Worm (Caenorhabditis elegans): Measurements from ENCODE around the gene oac-57.

The oac-57 gene

ce11 chrIV:12294770-12295169, 12.8 kb downstream of the oac-57 start:
- TF ChIP-seq egrh-3 (GFP tag; IDR thresholded peaks at IDR 0.05): peak; percentile 66; the same call in 1 of the 2 replicates
- peak; percentile 74; the same call in 1 of the 2 replicates for TF ChIP-seq cebp-2 (GFP tag; IDR thresholded peaks at IDR 0.05)

- TF ChIP-seq ztf-25 (GFP tag; IDR thresholded peaks at IDR 0.05) (no peak), hmg-1.2 (GFP tag; IDR thresholded peaks at IDR 0.05) (no peak), B0035.1 (tag; optimal IDR thresholded peaks at IDR 0.05) (no peak), rpc-1 (optimal IDR thresholded peaks at IDR 0.05) (no peak), rpc-1 (tag; optimal IDR thresholded peaks at IDR 0.05) (no peak), F39B2.1 (GFP tag; IDR thresholded peaks at IDR 0.05) (no peak), F23B12.7 (tag; optimal IDR thresholded peaks at IDR 0.05; ENCODE audit: insufficient read depth) (no peak), ZK185.1 (tag; optimal IDR thresholded peaks at IDR 0.05; ENCODE audit: poor library complexity, severe bottlenecking) (no peak), F52B5.7 (tag; optimal IDR thresholded peaks at IDR 0.05) (no peak)
These were observed 16.9 kb downstream of the oac-57 start, which contains the start of gene C42C1.8 for ce11 chrIV:12290744-12291143. Gene C42C1.8 (plus strand): TSS chrIV:12291044.

DNA sequence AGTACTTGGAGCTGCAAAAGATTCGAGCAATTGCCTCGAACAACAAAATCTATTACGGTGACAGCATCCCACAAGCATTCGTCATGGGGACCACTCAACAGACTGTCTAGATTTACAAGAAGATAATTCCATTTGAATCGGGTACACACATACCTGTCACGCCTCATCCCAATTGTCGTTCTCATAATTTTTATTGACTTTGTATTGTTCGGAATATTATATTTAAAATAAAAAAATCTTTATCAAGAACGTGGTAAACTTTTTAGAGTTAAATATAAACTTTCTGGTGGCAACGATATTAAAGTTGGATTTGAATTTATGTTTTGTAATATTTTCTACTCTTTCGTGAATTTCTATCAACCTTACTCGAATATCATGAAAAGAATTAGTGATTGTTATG, 18.5 kb downstream of the oac-57 start, which contains the start of gene C42C1.9:
C42C1.9 (plus strand) TSS at position 301 of the 400 bp plus-strand sequence.
- TF ChIP-seq lin-40 (tag; optimal IDR thresholded peaks at IDR 0.05) (no peak), F57C9.4 (tag; optimal IDR thresholded peaks at IDR 0.05) (no peak), madf-3 (GFP tag; IDR thresholded peaks at IDR 0.05) (no peak), D2030.7 (GFP tag; IDR thresholded peaks at IDR 0.05) (no peak), attf-5 (GFP tag; optimal IDR thresholded peaks at IDR 0.05) (no peak)

ce11 chrIV:12287628-12288027, 20.0 kb downstream of the oac-57 start, which contains the start of gene erl-1:
Gene erl-1 (plus strand): TSS chrIV:12287928.
- TF ChIP-seq madf-10 (tag; optimal IDR thresholded peaks at IDR 0.05): no peak
- TF ChIP-seq madf-6 (GFP tag; IDR thresholded peaks at IDR 0.05): no peak
- no peak for TF ChIP-seq snpc-1.1 (tag; optimal IDR thresholded peaks at IDR 0.05; ENCODE audit: insufficient read depth)
- TF ChIP-seq Y67H2A.10 (GFP tag; conservative IDR thresholded peaks at IDR 0.05): no peak
- TF ChIP-seq nfyb-1 (GFP tag; IDR thresholded peaks at IDR 0.05): no peak
- TF ChIP-seq rpc-1 (optimal IDR thresholded peaks at IDR 0.05): no peak
- TF ChIP-seq rpc-1 (tag; optimal IDR thresholded peaks at IDR 0.05): no peak
- TF ChIP-seq nhr-120 (GFP tag; IDR thresholded peaks at IDR 0.05): no peak
- no peak for TF ChIP-seq egrh-3 (GFP tag; IDR thresholded peaks at IDR 0.05)
- no peak for TF ChIP-seq nhr-90 (tag; optimal IDR thresholded peaks at IDR 0.05)
- no peak for TF ChIP-seq K11D2.4 (GFP tag; IDR thresholded peaks at IDR 0.05)
- no peak for TF ChIP-seq mes-4 (tag; optimal IDR thresholded peaks at IDR 0.05)
- TF ChIP-seq ztf-28 (GFP tag; IDR thresholded peaks at IDR 0.05): no peak
- no peak for TF ChIP-seq F23B12.7 (tag; optimal IDR thresholded peaks at IDR 0.05; ENCODE audit: insufficient read depth)
- no peak for TF ChIP-seq Y53F4B.3 (GFP tag; IDR thresholded peaks at IDR 0.05)
- TF ChIP-seq tbp1 (GFP tag; optimal IDR thresholded peaks at IDR 0.05): no peak
- TF ChIP-seq tlf-1 (GFP tag; optimal IDR thresholded peaks at IDR 0.05): no peak

DNA sequence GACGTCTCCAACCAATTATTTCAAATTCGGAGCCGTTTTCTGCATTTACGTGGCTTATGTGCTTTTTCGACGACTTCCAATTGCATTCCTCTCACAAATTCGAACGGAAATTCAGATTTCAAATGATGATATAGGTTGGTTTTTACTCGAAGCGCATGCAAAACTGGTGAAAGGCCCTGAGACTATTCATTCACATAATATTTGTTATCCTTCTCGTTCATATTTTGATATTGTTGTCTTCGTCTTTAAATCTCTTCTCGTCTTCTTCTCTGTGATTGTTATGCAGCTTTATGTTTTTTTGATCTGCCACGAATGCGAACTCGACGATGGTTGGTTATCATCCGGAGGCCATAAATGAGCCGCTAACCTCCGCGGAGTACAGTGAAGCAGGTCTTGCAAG, 24.7 kb downstream of the oac-57 start, which contains the start of gene hpo-12:
hpo-12 (plus strand) TSS at position 301 of the 400 bp plus-strand sequence.
- TF ChIP-seq ztf-25 (GFP tag; IDR thresholded peaks at IDR 0.05): no peak

DNA sequence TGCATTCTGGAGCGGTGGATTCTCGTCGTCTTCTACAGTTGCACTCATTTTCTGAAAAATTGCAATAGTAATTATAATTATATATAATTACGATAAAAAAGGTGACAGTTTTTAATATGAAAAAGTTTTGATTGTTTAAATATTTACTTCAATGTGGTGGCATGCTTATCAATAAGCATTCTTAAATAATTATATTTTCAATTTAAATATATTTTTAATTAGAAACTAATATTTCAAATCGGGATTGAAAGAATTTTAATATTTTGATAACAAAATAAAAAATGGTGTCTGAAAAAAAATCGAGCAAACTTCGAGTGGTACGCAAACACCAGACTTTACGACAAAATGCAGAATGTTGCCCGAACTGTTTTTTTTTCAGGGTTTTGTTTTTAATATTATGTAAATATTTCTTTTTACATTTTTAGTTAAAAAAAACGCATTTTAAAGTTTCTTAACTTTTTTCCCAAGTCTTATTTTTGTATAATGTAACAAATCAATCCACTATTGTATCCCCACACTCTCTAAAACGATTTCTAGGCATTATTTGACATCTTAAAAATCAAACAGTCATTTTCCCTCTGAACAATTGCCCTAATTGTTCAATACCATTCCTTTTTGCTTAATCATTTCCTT, 25.3 kb downstream of the oac-57 start, which contains the start of the genes C42C1.12 and C42C1.19:
C42C1.12 (minus strand) TSS at position 51 of the 633 bp plus-strand sequence.
C42C1.19 (plus strand) TSS at position 583 of the 633 bp plus-strand sequence.
- TF ChIP-seq gei-17 (GFP tag; optimal IDR thresholded peaks at IDR 0.05) (no peak), F33H1.4 (GFP tag; IDR thresholded peaks at IDR 0.05) (0 out of 2 replicates have a peak, but pooled peaks have one; percentile 24)

Measured in whole organism, young adult.